Worm (Caenorhabditis elegans) whole organism, late embryonic: Measurements from ENCODE around the gene C32C4.16.

ENCODE experiments used
- C38D4.7 ChIP-seq: fragments of 200-800 bp; sonication (Bioruptor generic); optimal IDR thresholded peaks from 2 replicates; lab custom pipeline; 2018; ENCODE audit warnings: mild to moderate bottlenecking, missing genetic modification characterization, moderate library complexity, missing compliant biosample characterization
- F13H6.1 ChIP-seq: sonication (generic microtip); optimal IDR thresholded peaks from 2 replicates; lab custom pipeline; 2016; ENCODE audit warnings: missing genetic modification characterization, missing compliant biosample characterization
- K02D7.2 ChIP-seq: sonication (generic microtip); optimal IDR thresholded peaks from 2 replicates; lab custom pipeline; 2017; ENCODE audit warnings: mild to moderate bottlenecking, missing genetic modification characterization, missing compliant biosample characterization
- K09A11.1 ChIP-seq: sonication (generic microtip); optimal IDR thresholded peaks from 2 replicates; lab custom pipeline; 2017; ENCODE audit warnings: antibody characterized with exemption, mild to moderate bottlenecking, missing genetic modification characterization, missing compliant biosample characterization; ENCODE audit not compliant: insufficient read depth
- T23F11.4 ChIP-seq: fragments of 200-800 bp; sonication (Bioruptor generic); optimal IDR thresholded peaks from 2 replicates; lab custom pipeline; 2018; ENCODE audit warnings: mild to moderate bottlenecking, missing genetic modification characterization, missing compliant biosample characterization
- Y22D7AL.16 ChIP-seq: sonication (generic microtip); optimal IDR thresholded peaks from 2 replicates; lab custom pipeline; 2016; ENCODE audit warnings: missing genetic modification characterization, missing compliant biosample characterization
- ceh-18 ChIP-seq: sonication (generic microtip); optimal IDR thresholded peaks from 2 replicates; lab custom pipeline; 2016; ENCODE audit warnings: missing genetic modification characterization, missing compliant biosample characterization
- ceh-31 ChIP-seq: sonication (generic microtip); optimal IDR thresholded peaks from 2 replicates; lab custom pipeline; 2016; ENCODE audit warnings: missing genetic modification characterization, missing compliant biosample characterization
- ceh-34 ChIP-seq: sonication (generic microtip); optimal IDR thresholded peaks from 2 replicates; lab custom pipeline; 2016; ENCODE audit warnings: mild to moderate bottlenecking, missing genetic modification characterization, missing compliant biosample characterization
- dve-1 ChIP-seq: sonication (generic microtip); optimal IDR thresholded peaks from 2 replicates; lab custom pipeline; 2017; ENCODE audit warnings: antibody characterized with exemption, mild to moderate bottlenecking, missing genetic modification characterization, missing compliant biosample characterization
- elt-2 ChIP-seq: sonication (generic microtip); optimal IDR thresholded peaks from 2 replicates; lab custom pipeline; 2016; ENCODE audit warnings: missing genetic modification reagents, missing genetic modification characterization, missing compliant biosample characterization
- eyg-1 ChIP-seq: sonication (generic microtip); optimal IDR thresholded peaks from 2 replicates; lab custom pipeline; 2016; ENCODE audit warnings: missing genotype, missing genetic modification characterization, missing compliant biosample characterization
- fkh-6 ChIP-seq: sonication (generic microtip); optimal IDR thresholded peaks from 2 replicates; lab custom pipeline; 2016; ENCODE audit warnings: missing genetic modification characterization, missing compliant biosample characterization
- gmeb-2 ChIP-seq: sonication (generic microtip); optimal IDR thresholded peaks from 2 replicates; lab custom pipeline; 2016; ENCODE audit warnings: missing genetic modification characterization, inconsistent platforms, missing compliant biosample characterization
- hlh-6 ChIP-seq: sonication (generic microtip); optimal IDR thresholded peaks from 2 replicates; lab custom pipeline; 2016; ENCODE audit warnings: missing genotype, missing genetic modification characterization, missing compliant biosample characterization
- lin-11 ChIP-seq: fragments of 200-800 bp; sonication (Bioruptor generic); optimal IDR thresholded peaks from 2 replicates; lab custom pipeline; 2018; ENCODE audit warnings: mild to moderate bottlenecking, missing genetic modification characterization, missing compliant biosample characterization
- nfya-1 ChIP-seq: sonication (generic microtip); optimal IDR thresholded peaks from 2 replicates; lab custom pipeline; 2017; ENCODE audit warnings: missing genetic modification characterization, mild to moderate bottlenecking, missing compliant biosample characterization, antibody characterized with exemption, moderate library complexity
- nhr-11 ChIP-seq: fragments of 150-350 bp; optimal IDR thresholded peaks from 2 replicates; lab custom pipeline; 2014; ENCODE audit warnings: missing biosample characterization, missing genetic modification characterization
- nhr-232 ChIP-seq: sonication (generic microtip); optimal IDR thresholded peaks from 2 replicates; lab custom pipeline; 2016; ENCODE audit warnings: missing genetic modification characterization, missing compliant biosample characterization
- odd-2 ChIP-seq: sonication (generic microtip); optimal IDR thresholded peaks from 2 replicates; lab custom pipeline; 2017; ENCODE audit warnings: antibody characterized with exemption, mild to moderate bottlenecking, missing genetic modification characterization, missing compliant biosample characterization
- pag-3 ChIP-seq: sonication (generic microtip); optimal IDR thresholded peaks from 2 replicates; lab custom pipeline; 2016; ENCODE audit warnings: missing compliant biosample characterization, missing genetic modification characterization, borderline replicate concordance
- pat-9 ChIP-seq: fragments of 200-800 bp; sonication (Bioruptor generic); optimal IDR thresholded peaks from 2 replicates; lab custom pipeline; 2018; ENCODE audit warnings: mild to moderate bottlenecking, missing genetic modification characterization, moderate library complexity, missing compliant biosample characterization
- pha-2 ChIP-seq: sonication (generic microtip); optimal IDR thresholded peaks from 2 replicates; lab custom pipeline; 2017; ENCODE audit warnings: mild to moderate bottlenecking, missing genetic modification characterization, missing compliant biosample characterization
- pqm-1 ChIP-seq: sonication (generic microtip); optimal IDR thresholded peaks from 2 replicates; lab custom pipeline; 2016; ENCODE audit warnings: missing genetic modification characterization, missing compliant biosample characterization
- pros-1 ChIP-seq: fragments of 150-350 bp; optimal IDR thresholded peaks from 2 replicates; lab custom pipeline; 2014; ENCODE audit warnings: missing biosample characterization, missing genetic modification reagents, missing genetic modification characterization
- ref-2 ChIP-seq: sonication (generic microtip); optimal IDR thresholded peaks from 2 replicates; lab custom pipeline; 2016; ENCODE audit warnings: missing genetic modification characterization, missing compliant biosample characterization
- rnt-1 ChIP-seq: sonication (generic microtip); optimal IDR thresholded peaks from 2 replicates; lab custom pipeline; 2016; ENCODE audit warnings: missing genetic modification characterization, missing compliant biosample characterization
- sdc-2 ChIP-seq: sonication (generic microtip); optimal IDR thresholded peaks from 2 replicates; lab custom pipeline; 2016; ENCODE audit warnings: missing genotype, missing genetic modification characterization, missing compliant biosample characterization
- ttx-3 ChIP-seq: sonication (generic microtip); optimal IDR thresholded peaks from 2 replicates; lab custom pipeline; 2016; ENCODE audit warnings: missing genetic modification reagents, missing genetic modification characterization, missing compliant biosample characterization
- unc-3 ChIP-seq, 2 experiments: fragments of 200-800 bp in 1 of 2; sonication (Bioruptor generic) in 1 of 2; sonication (generic microtip) in 1 of 2; conservative IDR thresholded peaks in 1 of 2; optimal IDR thresholded peaks in 1 of 2; 2 replicates each; pipeline versions ENCODE4 v1.3.6 to Lab custom; 2016 to 2022; ENCODE audit warnings: missing compliant biosample characterization in 2 of 2, missing genetic modification characterization in 2 of 2, missing genetic modification reagents in 1 of 2
- unc-42 ChIP-seq: sonication (generic microtip); optimal IDR thresholded peaks from 2 replicates; lab custom pipeline; 2016; ENCODE audit warnings: missing genotype, missing genetic modification characterization, missing compliant biosample characterization
- zip-5 ChIP-seq: sonication (generic microtip); optimal IDR thresholded peaks from 2 replicates; lab custom pipeline; 2016; ENCODE audit warnings: missing genetic modification characterization, missing compliant biosample characterization
- ztf-16 ChIP-seq: sonication (generic microtip); optimal IDR thresholded peaks from 2 replicates; lab custom pipeline; 2017; ENCODE audit warnings: missing genetic modification characterization, missing compliant biosample characterization

C32C4.16 gene

DNA sequence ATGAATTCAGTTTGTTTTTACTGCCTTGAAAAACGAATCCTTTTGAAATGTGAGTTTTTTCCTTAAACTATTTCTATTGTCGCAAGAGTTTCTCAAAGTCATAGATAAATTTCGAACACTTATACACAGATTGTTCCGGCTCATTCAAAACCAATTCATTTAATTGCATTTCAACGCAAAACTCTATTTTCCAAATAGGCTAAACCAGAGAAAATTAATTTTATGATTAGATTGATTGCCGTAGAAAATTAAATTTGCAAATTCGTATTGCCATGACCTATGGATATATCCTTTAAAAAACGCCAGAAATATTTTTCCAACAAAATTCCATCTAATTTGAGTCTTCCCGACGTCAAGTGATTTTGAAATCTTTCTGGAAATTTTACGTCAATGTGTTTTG is 28.6 kb downstream of the C32C4.16 start:
- TF ChIP-seq unc-42 (tag; lab: Kevin White, UChicago) (peak; percentile 73), Y22D7AL.16 (no peak)

- TF ChIP-seq unc-42 (tag; lab: Kevin White, UChicago) (peak; percentile 20), hlh-6 (tag; lab: Kevin White, UChicago) (peak; percentile 6), nfya-1 (tag; lab: Kevin White, UChicago) (peak; percentile 28), ceh-31 (tag; lab: Kevin White, UChicago) (peak; percentile 39), pag-3 (tag; lab: Kevin White, UChicago) (no peak), ceh-18 (peak; percentile 7)
Observed at ce11 chrV:10677459-10677858, 30.1 kb downstream of the C32C4.16 start.

- no peak for TF ChIP-seq ttx-3 (tag; lab: Kevin White, UChicago)
- TF ChIP-seq nhr-11 (tag; lab: Kevin White, UChicago), result no peak
- no peak for TF ChIP-seq K02D7.2 (tag; lab: Kevin White, UChicago)
- no peak for TF ChIP-seq lin-11
- TF ChIP-seq pat-9 (tag; lab: Kevin White, UChicago), result no peak
- no peak for TF ChIP-seq K09A11.1 (tag; lab: Kevin White, UChicago)
Observed at ce11 chrV:10679080-10679479, 31.7 kb downstream of the C32C4.16 start.

DNA sequence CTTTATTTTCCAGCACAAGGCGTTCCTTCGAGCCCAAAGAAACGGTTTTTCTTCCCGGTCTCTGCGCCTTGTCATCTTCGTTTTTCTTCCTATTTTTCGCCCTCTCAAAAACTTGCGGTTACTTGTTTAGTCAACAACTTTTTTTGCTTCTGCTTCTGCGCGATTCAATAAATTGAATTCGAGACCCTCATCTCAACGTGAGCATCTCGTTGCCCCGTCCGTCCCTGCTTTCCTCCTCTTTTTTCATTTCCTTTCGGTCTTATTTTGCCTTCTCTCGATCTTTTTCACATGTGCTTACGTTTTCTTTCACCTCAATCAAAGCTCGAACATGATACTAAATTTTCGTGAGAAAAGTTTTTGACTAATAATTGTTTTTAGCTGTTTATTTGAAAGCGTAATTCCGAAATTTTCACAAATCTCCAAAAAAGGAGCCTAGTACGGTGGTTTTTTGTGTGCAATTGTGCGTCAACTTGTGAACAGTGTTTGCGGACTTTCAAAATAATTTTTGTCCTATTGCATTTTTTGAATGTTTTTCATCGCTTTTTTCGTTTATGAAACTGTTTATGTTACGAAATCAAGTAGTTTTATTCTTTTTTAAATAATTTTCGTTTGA is 32.7 kb downstream of the C32C4.16 start:
- TF ChIP-seq pqm-1 (tag; lab: Kevin White, UChicago) (no peak), gmeb-2 (no peak), unc-42 (tag; lab: Kevin White, UChicago) (peak; percentile 80)
- TF ChIP-seq, all 69 proteins: peak for 1

DNA sequence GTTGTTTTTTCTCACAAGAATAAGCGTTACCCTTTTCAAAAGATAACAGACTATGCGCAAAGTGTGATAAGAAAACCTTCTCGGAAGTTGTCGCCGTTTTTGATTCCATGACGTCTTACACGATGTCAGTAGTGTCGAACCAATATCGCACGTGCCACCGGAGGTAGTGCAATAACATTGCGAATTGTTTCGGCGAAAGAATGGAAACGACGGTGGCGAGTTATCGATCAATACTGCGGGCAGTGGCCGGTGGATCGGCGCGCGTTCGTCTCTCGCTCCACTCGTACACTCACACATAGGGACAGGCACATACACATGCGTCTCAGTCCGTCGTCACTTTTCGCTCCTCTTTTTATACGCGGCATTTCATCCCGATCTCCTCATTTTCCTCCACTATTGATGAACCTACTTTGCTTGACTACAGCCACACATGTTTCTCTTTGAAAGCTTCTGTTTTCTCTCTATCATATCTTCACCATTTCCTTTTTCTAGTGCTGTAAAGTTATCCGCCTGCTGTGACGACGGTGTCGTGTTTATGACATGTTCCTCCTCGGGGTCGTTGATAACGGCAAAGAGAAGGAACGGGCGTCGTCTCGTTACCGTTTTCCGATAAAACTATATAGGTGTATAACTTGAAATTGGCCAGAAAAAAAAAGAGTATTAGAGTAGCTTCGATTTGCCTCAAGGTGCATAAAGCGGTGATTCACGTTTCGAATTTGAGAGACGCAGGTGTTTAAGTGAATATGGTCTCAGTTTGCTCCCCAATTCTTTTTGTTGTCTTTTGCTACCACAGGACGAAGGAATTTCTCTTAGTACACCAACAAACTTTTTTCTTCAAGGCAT is 34.0 kb downstream of the C32C4.16 start:
- TF ChIP-seq F13H6.1 (tag; lab: Kevin White, UChicago) (no peak), nhr-11 (tag; lab: Kevin White, UChicago) (no peak), hlh-6 (tag; lab: Kevin White, UChicago) (peak; percentile 47), ceh-34 (no peak), eyg-1 (tag; lab: Kevin White, UChicago) (no peak), pros-1 (tag; lab: Kevin White, UChicago) (no peak), T23F11.4 (GFP tag; lab: Kevin White, UChicago) (no peak), odd-2 (tag; lab: Kevin White, UChicago) (no peak), rnt-1 (tag; lab: Kevin White, UChicago) (peak; percentile 48), fkh-6 (tag; lab: Kevin White, UChicago) (no peak), unc-3 (GFP tag; conservative IDR thresholded peaks at IDR 0.05; lab: Robert Waterston, UW) (no peak), unc-3 (tag; optimal IDR thresholded peaks at IDR 0.05; lab: Kevin White, UChicago) (no peak), pag-3 (tag; lab: Kevin White, UChicago) (no peak), dve-1 (tag; lab: Kevin White, UChicago) (no peak), pha-2 (no peak), C38D4.7 (GFP tag; lab: Kevin White, UChicago) (no peak), elt-2 (tag; lab: Kevin White, UChicago) (peak; percentile 2), ztf-16 (no peak), nhr-232 (tag; lab: Kevin White, UChicago) (no peak), zip-5 (tag; lab: Kevin White, UChicago) (no peak), pat-9 (tag; lab: Kevin White, UChicago) (peak; percentile 11), sdc-2 (tag; lab: Kevin White, UChicago) (no peak), ref-2 (tag; lab: Kevin White, UChicago) (peak; percentile 32)
- TF ChIP-seq, all 69 proteins: peak for 5
